Worm (Caenorhabditis elegans) whole organism, L3 larva: ENCODE data around the gene Y57G11C.52.

Source experiments
- elt-1 ChIP-seq: fragments of 150-350 bp; optimal IDR thresholded peaks from 2 replicates; lab custom pipeline; 2014; ENCODE audit warnings: missing biosample characterization, missing genetic modification characterization
- fos-1 ChIP-seq: fragments of 150-350 bp; optimal IDR thresholded peaks from 2 replicates; lab custom pipeline; 2014; ENCODE audit warnings: missing biosample characterization, missing genetic modification characterization
- jun-1 ChIP-seq: fragments of 150-350 bp; optimal IDR thresholded peaks from 2 replicates; lab custom pipeline; 2014; ENCODE audit warnings: missing biosample characterization, missing genetic modification reagents, missing genetic modification characterization
- nfya-1 ChIP-seq: sonication (generic microtip); optimal IDR thresholded peaks from 2 replicates; lab custom pipeline; 2017; ENCODE audit warnings: missing genetic modification characterization, mild to moderate bottlenecking, missing compliant biosample characterization, antibody characterized with exemption, moderate library complexity; ENCODE audit not compliant: insufficient read depth
- nhr-43 ChIP-seq: sonication (generic microtip); optimal IDR thresholded peaks from 2 replicates; lab custom pipeline; 2016; ENCODE audit warnings: mild to moderate bottlenecking, missing genetic modification characterization, missing compliant biosample characterization; ENCODE audit not compliant: poor library complexity, severe bottlenecking
- nhr-76 ChIP-seq: fragments of 150-350 bp; sonication (generic microtip); optimal IDR thresholded peaks from 5 replicates; lab custom pipeline; 2014; ENCODE audit warnings: missing biosample characterization, missing genetic modification characterization

- TF ChIP-seq elt-1 (no peak), jun-1 (tag; lab: Kevin White, UChicago) (no peak), nhr-76 (no peak), nhr-43 (tag; lab: Kevin White, UChicago) (no peak), nfya-1 (tag; lab: Kevin White, UChicago) (no peak), fos-1 (tag; lab: Kevin White, UChicago) (no peak)
Observed at ce11 chrIV:14861691-14862090, 7.9 kb downstream of the Y57G11C.52 start, which contains the start of gene Y57G11C.23.
